Fruit fly (Drosophila melanogaster) whole organism: ENCODE measurements around the gene DCAF12.

ENCODE experiments used
- CG8478 ChIP-seq: fragments of >200 bp; optimal IDR thresholded peaks from 2 replicates; lab custom pipeline; 2018; ENCODE audit warnings: inconsistent platforms
- Dll ChIP-seq: fragments of >200 bp; optimal IDR thresholded peaks from 2 replicates; lab custom pipeline; 2017
- EcR ChIP-seq, 2 experiments: fragments of >200 bp; optimal IDR thresholded peaks; 2 replicates each; lab custom pipeline; 2017; ENCODE audit warnings: missing biosample characterization in 2 of 2, missing genetic modification characterization in 2 of 2, missing genetic modification reagents in 2 of 2
- pan ChIP-seq: fragments of >200 bp; optimal IDR thresholded peaks from 2 replicates; lab custom pipeline; 2017
- psq ChIP-seq: fragments of >200 bp; optimal IDR thresholded peaks from 2 replicates; lab custom pipeline; 2017
- usp ChIP-seq: fragments of >200 bp; optimal IDR thresholded peaks from 2 replicates; lab custom pipeline; 2017; ENCODE audit warnings: missing biosample characterization, missing genetic modification characterization, mixed read lengths

The DCAF12 gene

dm6 chr3R:11992934-11993670 lies 23.7 kb downstream of the DCAF12 start, which contains the start of gene mfas:
Gene mfas, minus strand, starts transcription at chr3R:11993315.
- TF ChIP-seq psq (lab: Kevin White, UChicago): no peak

dm6 chr3R:11991538-11992164 lies 25.2 kb downstream of the DCAF12 start:
- no peak for TF ChIP-seq Dll (lab: Kevin White, UChicago)

dm6 chr3R:11989996-11990395 lies 26.8 kb downstream of the DCAF12 start:
- TF ChIP-seq EcR (GFP tag; optimal IDR thresholded peaks at IDR 0.05; lab: Kevin White, UChicago) (no peak), Dll (lab: Kevin White, UChicago) (no peak), psq (lab: Kevin White, UChicago) (no peak), pan (lab: Kevin White, UChicago) (no peak), usp (GFP tag; lab: Kevin White, UChicago) (no peak), CG8478 (lab: Kevin White, UChicago) (no peak)

- TF ChIP-seq CG8478 (lab: Kevin White, UChicago) (no peak), usp (GFP tag; lab: Kevin White, UChicago) (no peak)
Observed at dm6 chr3R:11989206-11989605, 27.6 kb downstream of the DCAF12 start.

dm6 chr3R:11984862-11985261 lies 32.0 kb downstream of the DCAF12 start:
- TF ChIP-seq CG8478 (lab: Kevin White, UChicago) (no peak), pan (lab: Kevin White, UChicago) (no peak), Dll (lab: Kevin White, UChicago) (no peak), usp (GFP tag; lab: Kevin White, UChicago) (no peak), psq (lab: Kevin White, UChicago) (no peak), EcR (GFP tag; optimal IDR thresholded peaks at IDR 0.05; lab: Kevin White, UChicago) (no peak)

dm6 chr3R:11984441-11984840 lies 32.4 kb downstream of the DCAF12 start, which contains the start of gene CG3397:
Gene CG3397, minus strand, starts transcription at chr3R:11984541.
- TF ChIP-seq usp (GFP tag; lab: Kevin White, UChicago): no peak
- TF ChIP-seq psq (lab: Kevin White, UChicago): no peak
- no peak for TF ChIP-seq CG8478 (lab: Kevin White, UChicago)
- no peak for TF ChIP-seq pan (lab: Kevin White, UChicago)
- no peak for TF ChIP-seq Dll (lab: Kevin White, UChicago)
- no peak for TF ChIP-seq EcR (GFP tag; optimal IDR thresholded peaks at IDR 0.05; lab: Kevin White, UChicago)

dm6 chr3R:11982547-11982946 lies 34.3 kb downstream of the DCAF12 start:
- TF ChIP-seq pan (lab: Kevin White, UChicago): no peak
- TF ChIP-seq Dll (lab: Kevin White, UChicago): no peak
- TF ChIP-seq usp (GFP tag; lab: Kevin White, UChicago): no peak
- no peak for TF ChIP-seq CG8478 (lab: Kevin White, UChicago)
- TF ChIP-seq EcR (GFP tag; optimal IDR thresholded peaks at IDR 0.05; lab: Kevin White, UChicago): no peak
- no peak for TF ChIP-seq psq (lab: Kevin White, UChicago)

- TF ChIP-seq CG8478 (lab: Kevin White, UChicago) (no peak), usp (GFP tag; lab: Kevin White, UChicago) (no peak), EcR (GFP tag; optimal IDR thresholded peaks at IDR 0.05; lab: Kevin White, UChicago) (no peak), Dll (lab: Kevin White, UChicago) (no peak), psq (lab: Kevin White, UChicago) (no peak), pan (lab: Kevin White, UChicago) (no peak)
Observed at dm6 chr3R:11981962-11982361, 34.9 kb downstream of the DCAF12 start, which contains the start of gene CG12224. Gene CG12224, minus strand, starts transcription at chr3R:11982062.

- TF ChIP-seq Dll (lab: Kevin White, UChicago): no peak
- no peak for TF ChIP-seq psq (lab: Kevin White, UChicago)
Observed at dm6 chr3R:11979879-11980571, 36.8 kb downstream of the DCAF12 start, which contains the start of gene CG18547. Gene CG18547, minus strand, starts transcription at chr3R:11980390.

dm6 chr3R:11978278-11978677 lies 38.6 kb downstream of the DCAF12 start:
- TF ChIP-seq Dll (lab: Kevin White, UChicago) (no peak), EcR (GFP tag; optimal IDR thresholded peaks at IDR 0.05; lab: Kevin White, UChicago) (no peak), pan (lab: Kevin White, UChicago) (no peak), usp (GFP tag; lab: Kevin White, UChicago) (no peak), psq (lab: Kevin White, UChicago) (no peak), CG8478 (lab: Kevin White, UChicago) (no peak)

dm6 chr3R:11977336-11977678 lies 39.5 kb downstream of the DCAF12 start:
- TF ChIP-seq psq (lab: Kevin White, UChicago): no peak
- TF ChIP-seq pan (lab: Kevin White, UChicago): peak; percentile 44
- no peak for TF ChIP-seq usp (GFP tag; lab: Kevin White, UChicago)
